Fruit fly (Drosophila melanogaster) whole organism, embryonic: ENCODE data around the gene CG14958.

ENCODE experiments used
- Adf1 ChIP-seq: fragments of 200-800 bp; sonication (Bioruptor generic); IDR thresholded peaks from 2 replicates; pipeline ENCODE4 v1.3.6; 2022; ENCODE audit warnings: missing biosample characterization, missing genetic modification characterization
- CG11093 ChIP-seq: fragments of 200-800 bp; sonication (Bioruptor generic); IDR thresholded peaks from 3 replicates; pipeline ENCODE4 v1.3.6; 2022; ENCODE audit warnings: missing biosample characterization, missing genetic modification characterization
- CG12391 ChIP-seq: fragments of 200-800 bp; sonication (Bioruptor generic); optimal IDR thresholded peaks from 3 replicates; lab custom pipeline; 2018; ENCODE audit warnings: missing biosample characterization, mild to moderate bottlenecking, missing genetic modification characterization, moderate library complexity
- CG14050 ChIP-seq: fragments of 200-800 bp; sonication (Bioruptor generic); IDR thresholded peaks from 3 replicates; pipeline ENCODE4 v1.3.6; 2022; ENCODE audit warnings: missing biosample characterization, missing genetic modification characterization
- CG14965 ChIP-seq: fragments of 200-800 bp; sonication (Bioruptor generic); optimal IDR thresholded peaks from 2 replicates; lab custom pipeline; 2016; ENCODE audit warnings: missing biosample characterization, missing genetic modification characterization, borderline replicate concordance
- CG15269 ChIP-seq: fragments of 200-800 bp; sonication (Bioruptor generic); optimal IDR thresholded peaks from 2 replicates; lab custom pipeline; 2018; ENCODE audit warnings: missing biosample characterization, mild to moderate bottlenecking, missing genetic modification characterization, moderate library complexity
- CG1529 ChIP-seq: fragments of 200-800 bp; sonication (Bioruptor generic); optimal IDR thresholded peaks from 3 replicates; lab custom pipeline; 2018; ENCODE audit warnings: missing biosample characterization, missing genetic modification characterization
- CG1602 ChIP-seq: fragments of 200-800 bp; sonication (Bioruptor generic); optimal IDR thresholded peaks from 3 replicates; lab custom pipeline; 2016; ENCODE audit warnings: missing biosample characterization, missing genetic modification characterization
- CG17186 ChIP-seq: fragments of 200-800 bp; sonication (Bioruptor generic); optimal IDR thresholded peaks from 3 replicates; lab custom pipeline; 2017; ENCODE audit warnings: missing biosample characterization, missing genetic modification reagents, missing genetic modification characterization
- CG18262 ChIP-seq: fragments of 200-800 bp; optimal IDR thresholded peaks from 3 replicates; lab custom pipeline; 2019; ENCODE audit warnings: missing biosample characterization, mild to moderate bottlenecking, missing genetic modification characterization, moderate library complexity
- CG2116 ChIP-seq: fragments of 200-800 bp; sonication (Bioruptor generic); optimal IDR thresholded peaks from 3 replicates; lab custom pipeline; 2018; ENCODE audit warnings: missing biosample characterization, mild to moderate bottlenecking, missing genetic modification characterization
- CG32772 ChIP-seq: fragments of 200-800 bp; sonication (Bioruptor generic); IDR thresholded peaks from 2 replicates; pipeline ENCODE4 v1.3.6; 2022; ENCODE audit warnings: missing biosample characterization, missing genetic modification characterization
- CG34422 ChIP-seq: fragments of 200-800 bp; sonication (Bioruptor generic); IDR thresholded peaks from 3 replicates; pipeline ENCODE4 v1.3.6; 2022; ENCODE audit warnings: missing biosample characterization, missing genetic modification characterization
- CG3995 ChIP-seq: fragments of 200-800 bp; sonication (Bioruptor generic); optimal IDR thresholded peaks from 3 replicates; lab custom pipeline; 2016; ENCODE audit warnings: missing biosample characterization, missing genetic modification characterization
- CG43689 ChIP-seq: fragments of 200-800 bp; sonication (Bioruptor generic); IDR thresholded peaks from 2 replicates; pipeline ENCODE4 v1.3.6; 2022; ENCODE audit warnings: missing biosample characterization, missing genetic modification characterization
- CG4707 ChIP-seq: fragments of 200-800 bp; sonication (Bioruptor generic); optimal IDR thresholded peaks from 2 replicates; lab custom pipeline; 2018; ENCODE audit warnings: missing biosample characterization, mild to moderate bottlenecking, missing genetic modification characterization, moderate library complexity
- CG4730 ChIP-seq: fragments of 200-800 bp; sonication (Bioruptor generic); IDR thresholded peaks from 2 replicates; pipeline ENCODE4 v1.3.6; 2022; ENCODE audit warnings: missing biosample characterization, missing genetic modification characterization
- CG6683 ChIP-seq: fragments of 200-800 bp; sonication (Bioruptor generic); optimal IDR thresholded peaks from 2 replicates; lab custom pipeline; 2017; ENCODE audit warnings: missing biosample characterization, mild to moderate bottlenecking, missing genetic modification characterization, missing genetic modification reagents
- CG6765 ChIP-seq: fragments of 200-800 bp; sonication (Bioruptor generic); optimal IDR thresholded peaks from 3 replicates; lab custom pipeline; 2017; ENCODE audit warnings: missing biosample characterization, mild to moderate bottlenecking, missing genetic modification characterization
- CG6854 ChIP-seq: fragments of 200-800 bp; sonication (Bioruptor generic); optimal IDR thresholded peaks from 3 replicates; lab custom pipeline; 2017; ENCODE audit warnings: missing biosample characterization, mild to moderate bottlenecking, missing genetic modification characterization
- CG8089 ChIP-seq: fragments of 200-800 bp; sonication (Bioruptor generic); optimal IDR thresholded peaks from 3 replicates; lab custom pipeline; 2016; ENCODE audit warnings: missing biosample characterization, missing genetic modification characterization
- CrebB ChIP-seq: fragments of 200-800 bp; sonication (Bioruptor generic); optimal IDR thresholded peaks from 3 replicates; lab custom pipeline; 2018; ENCODE audit warnings: missing biosample characterization, mild to moderate bottlenecking, missing genetic modification characterization
- Deaf1 ChIP-seq: fragments of 200-800 bp; optimal IDR thresholded peaks from 3 replicates; lab custom pipeline; 2019; ENCODE audit warnings: missing biosample characterization, mild to moderate bottlenecking, missing genetic modification characterization, moderate library complexity
- Dip3 ChIP-seq: fragments of 200-800 bp; sonication (Bioruptor generic); optimal IDR thresholded peaks from 3 replicates; lab custom pipeline; 2016; ENCODE audit warnings: missing biosample characterization, missing genetic modification characterization
- Dp ChIP-seq: fragments of 200-800 bp; sonication (Bioruptor generic); optimal IDR thresholded peaks from 2 replicates; lab custom pipeline; 2018; ENCODE audit warnings: missing biosample characterization, mild to moderate bottlenecking, missing genetic modification characterization, moderate library complexity
- Ets65A ChIP-seq: fragments of 200-800 bp; sonication (Bioruptor generic); peaks from one replicate; lab custom pipeline; 2016; ENCODE audit warnings: missing biosample characterization, missing genetic modification characterization
- HLH54F ChIP-seq: fragments of 200-800 bp; sonication (Bioruptor generic); optimal IDR thresholded peaks from 3 replicates; lab custom pipeline; 2016; ENCODE audit warnings: missing biosample characterization, missing genetic modification characterization
- Hr39 ChIP-seq: fragments of >200 bp; optimal IDR thresholded peaks from 2 replicates; lab custom pipeline; 2017
- NC2α ChIP-seq: fragments of 200-800 bp; sonication (Bioruptor generic); optimal IDR thresholded peaks from 2 replicates; lab custom pipeline; 2016; ENCODE audit warnings: missing biosample characterization, missing genetic modification characterization
- PHDP ChIP-seq: fragments of 200-800 bp; sonication (Bioruptor generic); optimal IDR thresholded peaks from 3 replicates; lab custom pipeline; 2018; ENCODE audit warnings: missing biosample characterization, mild to moderate bottlenecking, missing genetic modification characterization, moderate library complexity
- ab ChIP-seq: fragments of 200-800 bp; sonication (Bioruptor generic); optimal IDR thresholded peaks from 2 replicates; lab custom pipeline; 2016; ENCODE audit warnings: missing biosample characterization, missing genetic modification characterization
- ac ChIP-seq: fragments of 200-800 bp; sonication (Bioruptor generic); optimal IDR thresholded peaks from 3 replicates; lab custom pipeline; 2017; ENCODE audit warnings: missing biosample characterization, mild to moderate bottlenecking, missing genetic modification characterization
- ap ChIP-seq: fragments of 200-800 bp; sonication (Bioruptor generic); IDR thresholded peaks from 2 replicates; pipeline ENCODE4 v1.3.6; 2022; ENCODE audit warnings: missing biosample characterization, missing genetic modification characterization
- ash1 ChIP-seq: fragments of 200-800 bp; sonication (Bioruptor generic); optimal IDR thresholded peaks from 2 replicates; lab custom pipeline; 2018; ENCODE audit warnings: missing biosample characterization, mild to moderate bottlenecking, missing genetic modification characterization
- bbx ChIP-seq: fragments of 200-800 bp; sonication (Bioruptor generic); IDR thresholded peaks from 2 replicates; pipeline ENCODE4 v1.3.6; 2022; ENCODE audit warnings: missing biosample characterization, missing genetic modification characterization; ENCODE audit not compliant: partially characterized antibody
- crol ChIP-seq: fragments of 200-800 bp; sonication (Bioruptor generic); IDR thresholded peaks from 2 replicates; pipeline ENCODE4 v1.3.6; 2022; ENCODE audit warnings: missing biosample characterization, missing genetic modification characterization
- dpn ChIP-seq, 2 experiments: fragments of 200-800 bp; sonication (Bioruptor generic); optimal IDR thresholded peaks; 3 replicates each; lab custom pipeline; 2016; ENCODE audit warnings: missing biosample characterization in 2 of 2, missing genetic modification characterization in 2 of 2
- gem ChIP-seq: fragments of 200-800 bp; sonication (Bioruptor generic); optimal IDR thresholded peaks from 2 replicates; lab custom pipeline; 2019; ENCODE audit warnings: missing biosample characterization, mild to moderate bottlenecking, missing genetic modification characterization, moderate library complexity
- gt ChIP-seq: fragments of 200-800 bp; sonication (Bioruptor generic); IDR thresholded peaks from 2 replicates; pipeline ENCODE4 v1.3.6; 2022; ENCODE audit warnings: missing biosample characterization, missing genetic modification characterization
- h ChIP-seq: fragments of >200 bp; optimal IDR thresholded peaks from 2 replicates; lab custom pipeline; 2017
- jigr1 ChIP-seq: fragments of 200-800 bp; sonication (Bioruptor generic); IDR thresholded peaks from 3 replicates; pipeline ENCODE4 v1.3.6; 2022; ENCODE audit warnings: missing biosample characterization, missing genetic modification characterization
- lab ChIP-seq: fragments of 200-800 bp; sonication (Bioruptor generic); optimal IDR thresholded peaks from 3 replicates; lab custom pipeline; 2017; ENCODE audit warnings: missing biosample characterization, missing genetic modification characterization, mild to moderate bottlenecking, moderate library complexity, missing genetic modification reagents
- lbe ChIP-seq: fragments of 200-800 bp; sonication (Bioruptor generic); optimal IDR thresholded peaks from 2 replicates; lab custom pipeline; 2016; ENCODE audit warnings: missing biosample characterization, mild to moderate bottlenecking, missing genetic modification characterization
- mam ChIP-seq: fragments of 200-800 bp; sonication (Bioruptor generic); optimal IDR thresholded peaks from 3 replicates; lab custom pipeline; 2016; ENCODE audit warnings: missing biosample characterization, missing genetic modification characterization
- oc ChIP-seq: fragments of 200-800 bp; sonication (Bioruptor generic); optimal IDR thresholded peaks from 2 replicates; lab custom pipeline; 2018; ENCODE audit warnings: missing biosample characterization, mild to moderate bottlenecking, missing genetic modification characterization, moderate library complexity
- pros ChIP-seq: fragments of 200-800 bp; sonication (Bioruptor generic); optimal IDR thresholded peaks from 3 replicates; lab custom pipeline; 2019; ENCODE audit warnings: missing biosample characterization, mild to moderate bottlenecking, missing genetic modification characterization, moderate library complexity
- psq ChIP-seq: fragments of 200-800 bp; sonication (Bioruptor generic); optimal IDR thresholded peaks from 2 replicates; lab custom pipeline; 2017; ENCODE audit warnings: missing biosample characterization, missing genetic modification characterization
- sens ChIP-seq: fragments of 200-800 bp; sonication (Bioruptor generic); peaks from one replicate; lab custom pipeline; 2016; ENCODE audit warnings: missing biosample characterization, missing genetic modification characterization
- seq ChIP-seq: fragments of 200-800 bp; sonication (Bioruptor generic); IDR thresholded peaks from 2 replicates; pipeline ENCODE4 v1.3.6; 2022; ENCODE audit warnings: missing biosample characterization, missing genetic modification characterization
- tap ChIP-seq: fragments of 200-800 bp; optimal IDR thresholded peaks from 3 replicates; lab custom pipeline; 2019; ENCODE audit warnings: missing biosample characterization, mild to moderate bottlenecking, missing genetic modification characterization, moderate library complexity
- zen2 ChIP-seq: fragments of 200-800 bp; sonication (Bioruptor generic); IDR thresholded peaks from 3 replicates; pipeline ENCODE4 v1.3.6; 2022; ENCODE audit warnings: missing biosample characterization, missing genetic modification characterization; ENCODE audit not compliant: partially characterized antibody
- zf30C ChIP-seq: fragments of 200-800 bp; sonication (Bioruptor generic); optimal IDR thresholded peaks from 3 replicates; lab custom pipeline; 2018; ENCODE audit warnings: missing biosample characterization, mild to moderate bottlenecking, missing genetic modification characterization

Gene CG14958

dm6 chr3L:3192912-3193311 lies 3.1 kb downstream of the CG14958 start, which contains the start of gene Hsp83 (continued):
- TF ChIP-seq CG15269 (tag; lab: Kevin White, UChicago) (peak; percentile 95), ab (GFP tag; lab: Kevin White, UChicago) (peak; percentile 3), CG4707 (GFP tag; lab: Kevin White, UChicago) (peak; percentile 98), dpn (GFP tag; optimal IDR thresholded peaks at IDR 0.05; lab: Kevin White, UChicago) (peak; percentile 85 to 94), bbx (GFP tag; lab: Robert Waterston, UW) (peak; percentile 62), CG18262 (tag; lab: Kevin White, UChicago) (peak; percentile 83), CG1602 (peak; percentile 52), PHDP (tag; lab: Kevin White, UChicago) (peak; percentile 98), CG43689 (peak; percentile 80), psq (GFP tag; lab: Kevin White, UChicago) (peak; percentile 78), CG8089 (GFP tag; lab: Kevin White, UChicago) (peak; percentile 92), CG11093 (GFP tag; lab: Robert Waterston, UW) (peak; percentile 73; the same call in 2 of the 3 replicates), CG17186 (GFP tag; lab: Kevin White, UChicago) (peak; percentile 96), CG34422 (GFP tag; lab: Robert Waterston, UW) (peak; percentile 92), CG32772 (GFP tag; lab: Robert Waterston, UW) (peak; percentile 84), CG6854 (peak; percentile 99), Adf1 (GFP tag; lab: Robert Waterston, UW) (peak; percentile 77), zf30C (peak; percentile 84), zen2 (no peak; the same call in 2 of the 3 replicates), CG1529 (GFP tag; lab: Kevin White, UChicago) (peak; percentile 95), ac (GFP tag; lab: Kevin White, UChicago) (peak; percentile 93), CG14965 (GFP tag; lab: Kevin White, UChicago) (peak; percentile 93), HLH54F (GFP tag; lab: Kevin White, UChicago) (peak; percentile 88), crol (GFP tag; lab: Robert Waterston, UW) (peak; percentile 54; the same call in 1 of the 2 replicates), tap (peak; percentile 92), mam (GFP tag; lab: Kevin White, UChicago) (peak; percentile 79), gt (GFP tag; lab: Robert Waterston, UW) (peak; percentile 58; the same call in 1 of the 2 replicates), CrebB (peak; percentile 99), CG3995 (GFP tag; lab: Kevin White, UChicago) (peak; percentile 81), pros (peak; percentile 82), h (lab: Kevin White, UChicago) (no peak), lab (GFP tag; lab: Kevin White, UChicago) (peak; percentile 100), seq (GFP tag; lab: Robert Waterston, UW) (peak; percentile 92), oc (tag; lab: Kevin White, UChicago) (peak; percentile 92), CG6765 (GFP tag; lab: Kevin White, UChicago) (peak; percentile 100), Ets65A (GFP tag; lab: Kevin White, UChicago) (peak; percentile 99), Dp (GFP tag; lab: Kevin White, UChicago) (peak; percentile 94), CG2116 (peak; percentile 89), ash1 (GFP tag; lab: Kevin White, UChicago) (peak; percentile 99), Hr39 (lab: Kevin White, UChicago) (no peak), jigr1 (no peak), ap (peak; percentile 88), CG6683 (GFP tag; lab: Kevin White, UChicago) (peak; percentile 97), Dip3 (peak; percentile 86), NC2α (GFP tag; lab: Kevin White, UChicago) (peak; percentile 93), Deaf1 (tag; lab: Kevin White, UChicago) (peak; percentile 80), gem (tag; lab: Kevin White, UChicago) (peak; percentile 77), CG12391 (tag; lab: Kevin White, UChicago) (peak; percentile 95), CG14050 (GFP tag; lab: Robert Waterston, UW) (peak; percentile 92), sens (GFP tag; lab: Kevin White, UChicago) (peak; percentile 97), CG4730 (GFP tag; lab: Robert Waterston, UW) (peak; percentile 77; the same call in 1 of the 2 replicates), lbe (peak; percentile 95)
